Fruit fly (Drosophila melanogaster): ENCODE results near the gene Nle.

Nle gene

dm6 chr2L:524515-524920, 43.4 kb downstream of the Nle start:
- TF ChIP-seq Hr38 (GFP tag; optimal IDR thresholded peaks at IDR 0.05): no peak
- peak; percentile 5 for TF ChIP-seq CG3032 (tag; optimal IDR thresholded peaks at IDR 0.05)
- TF ChIP-seq CG6808 (GFP tag; optimal IDR thresholded peaks at IDR 0.05): peak; percentile 68
- TF ChIP-seq CG6854 (GFP tag; optimal IDR thresholded peaks at IDR 0.05): peak; percentile 46
- TF ChIP-seq CG11902 (GFP tag; optimal IDR thresholded peaks at IDR 0.05): no peak
- TF ChIP-seq Lpt (GFP tag; optimal IDR thresholded peaks at IDR 0.05): peak; percentile 31
- no peak for TF ChIP-seq fd85E (GFP tag; optimal IDR thresholded peaks at IDR 0.05)
- TF ChIP-seq CG7368 (GFP tag; optimal IDR thresholded peaks at IDR 0.05): peak; percentile 4
- TF ChIP-seq CG15336 (GFP tag; IDR thresholded peaks at IDR 0.05): 0 out of 2 replicates have a peak, but pooled peaks have one; percentile 38
- TF ChIP-seq CG6792 (GFP tag; optimal IDR thresholded peaks at IDR 0.05): no peak
- no peak for TF ChIP-seq lz (GFP tag; optimal IDR thresholded peaks at IDR 0.05)
- TF ChIP-seq CG8319 (GFP tag; optimal IDR thresholded peaks at IDR 0.05): no peak
- TF ChIP-seq CG31627 (GFP tag; optimal IDR thresholded peaks at IDR 0.05): no peak
- peak; percentile 31 for TF ChIP-seq CG3919 (GFP tag; optimal IDR thresholded peaks at IDR 0.05)
- TF ChIP-seq OdsH (GFP tag; optimal IDR thresholded peaks at IDR 0.05): peak; percentile 10
- TF ChIP-seq Eip78C (GFP tag): peak; percentile 66
- TF ChIP-seq CG10631 (GFP tag; optimal IDR thresholded peaks at IDR 0.05): no peak
- peak in 1 of 2 experiments; percentile 29 for TF ChIP-seq salr (GFP tag; optimal IDR thresholded peaks at IDR 0.05)
- TF ChIP-seq dsx (GFP tag; optimal IDR thresholded peaks at IDR 0.05; ENCODE audit: poor library complexity, severe bottlenecking): peak; percentile 52
- TF ChIP-seq Smox (GFP tag; optimal IDR thresholded peaks at IDR 0.05): no peak
- TF ChIP-seq Met (GFP tag; optimal IDR thresholded peaks at IDR 0.05): no peak
- no peak for TF ChIP-seq Sox102F (GFP tag; optimal IDR thresholded peaks at IDR 0.05)
- no peak for TF ChIP-seq CG8632 (GFP tag; optimal IDR thresholded peaks at IDR 0.05)
- TF ChIP-seq Hr4 (GFP tag; optimal IDR thresholded peaks at IDR 0.05): peak; percentile 20
- TF ChIP-seq dac (GFP tag; optimal IDR thresholded peaks at IDR 0.05): no peak
- TF ChIP-seq pdm3 (GFP tag; optimal IDR thresholded peaks at IDR 0.05): no peak
- no peak for TF ChIP-seq CG11294 (GFP tag; IDR thresholded peaks at IDR 0.05)
- TF ChIP-seq svp (GFP tag): peak; percentile 97
- TF ChIP-seq ss (GFP tag; optimal IDR thresholded peaks at IDR 0.05): peak; percentile 79 to 82
- TF ChIP-seq net (GFP tag; optimal IDR thresholded peaks at IDR 0.05): peak; percentile 8
- TF ChIP-seq CG10669 (GFP tag; optimal IDR thresholded peaks at IDR 0.05): peak; percentile 35
- TF ChIP-seq CG6276 (GFP tag; optimal IDR thresholded peaks at IDR 0.05): peak; percentile 70
- TF ChIP-seq CG16779 (tag; optimal IDR thresholded peaks at IDR 0.05): peak; percentile 60
- no peak for TF ChIP-seq Blimp-1 (GFP tag; optimal IDR thresholded peaks at IDR 0.05)
- peak; percentile 69 for TF ChIP-seq CG1621 (tag; optimal IDR thresholded peaks at IDR 0.05)
- TF ChIP-seq Sox15 (GFP tag; optimal IDR thresholded peaks at IDR 0.05): no peak
- peak; percentile 69 for TF ChIP-seq CG9139 (GFP tag; optimal IDR thresholded peaks at IDR 0.05)
- TF ChIP-seq achi (GFP tag; optimal IDR thresholded peaks at IDR 0.05): no peak
- peak; percentile 13 for TF ChIP-seq Ets96B (tag; optimal IDR thresholded peaks at IDR 0.05)
- TF ChIP-seq Gug (GFP tag; IDR thresholded peaks at IDR 0.05): 0 out of 2 replicates have a peak, but pooled peaks have one; percentile 24
- no peak for TF ChIP-seq Eip75B (GFP tag; optimal IDR thresholded peaks at IDR 0.05)
- peak; percentile 47 for TF ChIP-seq CG32006 (GFP tag; optimal IDR thresholded peaks at IDR 0.05)
- peak; percentile 49; the same call in 2 of the 3 replicates for TF ChIP-seq CG6163 (GFP tag; IDR thresholded peaks at IDR 0.05)
- peak; percentile 43; the same call in 2 of the 3 replicates for TF ChIP-seq CG8119 (GFP tag; IDR thresholded peaks at IDR 0.05)
- no peak for TF ChIP-seq Eip93F (GFP tag; optimal IDR thresholded peaks at IDR 0.05)
- TF ChIP-seq spab (GFP tag; optimal IDR thresholded peaks at IDR 0.05): peak; percentile 55
- 0 out of 3 replicates have a peak, but pooled peaks have one; percentile 51 for TF ChIP-seq eg (GFP tag; IDR thresholded peaks at IDR 0.05)
- TF ChIP-seq Sox14 (GFP tag; optimal IDR thresholded peaks at IDR 0.05): peak; percentile 13

All from whole organism, prepupa.